Fruit fly (Drosophila melanogaster) whole organism, embryonic: ENCODE results near the gene Peritrophin-A.
A peak's percentile ranks its signal among the peaks of the same experiment; 100 is the strongest.

Experiments
- Atf-2 ChIP-seq: fragments of 200-800 bp; sonication (Bioruptor generic); optimal IDR thresholded peaks from 2 replicates; lab custom pipeline; 2016; ENCODE audit warnings: missing biosample characterization, missing genetic modification characterization
- Awh ChIP-seq: fragments of 200-800 bp; sonication (Bioruptor generic); IDR thresholded peaks from 2 replicates; pipeline ENCODE4, ENCODE4 v1.3.6; 2022; ENCODE audit warnings: missing biosample characterization, missing genetic modification characterization
- Bteb2 ChIP-seq: fragments of 200-800 bp; sonication (Bioruptor generic); optimal IDR thresholded peaks from 2 replicates; lab custom pipeline; 2016; ENCODE audit warnings: missing biosample characterization, missing genetic modification characterization
- C15 ChIP-seq: fragments of 200-800 bp; sonication (Bioruptor generic); IDR thresholded peaks from 3 replicates; pipeline ENCODE4 v1.3.6; 2022; ENCODE audit warnings: missing biosample characterization, missing genetic modification characterization
- CG10321 ChIP-seq: fragments of 200-800 bp; sonication (Bioruptor generic); IDR thresholded peaks from 2 replicates; pipeline ENCODE4 v1.3.6; 2022; ENCODE audit warnings: missing biosample characterization, missing genetic modification characterization
- CG10366 ChIP-seq: fragments of 200-800 bp; sonication (Bioruptor generic); IDR thresholded peaks from 2 replicates; pipeline ENCODE4 v1.3.6; 2022; ENCODE audit warnings: missing biosample characterization, missing genetic modification characterization
- CG11504 ChIP-seq: fragments of 200-800 bp; sonication (Bioruptor generic); optimal IDR thresholded peaks from 3 replicates; lab custom pipeline; 2019; ENCODE audit warnings: missing biosample characterization, mild to moderate bottlenecking, missing genetic modification characterization, moderate library complexity
- CG11695 ChIP-seq: fragments of 200-800 bp; sonication (Bioruptor generic); IDR thresholded peaks from 3 replicates; pipeline ENCODE4 v1.3.6; 2022; ENCODE audit warnings: missing biosample characterization, missing genetic modification characterization
- CG12155 ChIP-seq: fragments of 200-800 bp; sonication (Bioruptor generic); optimal IDR thresholded peaks from 3 replicates; lab custom pipeline; 2016; ENCODE audit warnings: missing biosample characterization, missing genetic modification characterization
- CG12769 ChIP-seq: fragments of 200-800 bp; sonication (Bioruptor generic); optimal IDR thresholded peaks from 2 replicates; lab custom pipeline; 2019; ENCODE audit warnings: missing biosample characterization, mild to moderate bottlenecking, missing genetic modification characterization, moderate library complexity
- CG15073 ChIP-seq: fragments of 200-800 bp; sonication (Bioruptor generic); optimal IDR thresholded peaks from 2 replicates; lab custom pipeline; 2016; ENCODE audit warnings: missing biosample characterization, missing genetic modification characterization
- CG15269 ChIP-seq: fragments of 200-800 bp; sonication (Bioruptor generic); optimal IDR thresholded peaks from 2 replicates; lab custom pipeline; 2018; ENCODE audit warnings: missing biosample characterization, mild to moderate bottlenecking, missing genetic modification characterization, moderate library complexity
- CG17359 ChIP-seq: fragments of 200-800 bp; sonication (Bioruptor generic); optimal IDR thresholded peaks from 3 replicates; lab custom pipeline; 2018; ENCODE audit warnings: missing biosample characterization, mild to moderate bottlenecking, missing genetic modification characterization, moderate library complexity
- CG18599 ChIP-seq: fragments of 200-800 bp; sonication (Bioruptor generic); optimal IDR thresholded peaks from 3 replicates; lab custom pipeline; 2017; ENCODE audit warnings: missing biosample characterization, missing genetic modification characterization, mild to moderate bottlenecking, moderate library complexity, missing genetic modification reagents
- CG31224 ChIP-seq: fragments of 200-800 bp; sonication (Bioruptor generic); IDR thresholded peaks from 2 replicates; pipeline ENCODE4 v1.3.6; 2022; ENCODE audit warnings: missing biosample characterization, missing genetic modification characterization
- CG31441 ChIP-seq: fragments of 200-800 bp; sonication (Bioruptor generic); IDR thresholded peaks from 2 replicates; pipeline ENCODE4 v1.3.6; 2022; ENCODE audit warnings: missing biosample characterization, missing genetic modification characterization
- CG32772 ChIP-seq: fragments of 200-800 bp; sonication (Bioruptor generic); IDR thresholded peaks from 2 replicates; pipeline ENCODE4 v1.3.6; 2022; ENCODE audit warnings: missing biosample characterization, missing genetic modification characterization
- CG43689 ChIP-seq: fragments of 200-800 bp; sonication (Bioruptor generic); IDR thresholded peaks from 2 replicates; pipeline ENCODE4 v1.3.6; 2022; ENCODE audit warnings: missing biosample characterization, missing genetic modification characterization
- CG6175 ChIP-seq: fragments of 200-800 bp; sonication (Bioruptor generic); IDR thresholded peaks from 3 replicates; pipeline ENCODE4 v1.3.6; 2022; ENCODE audit warnings: missing biosample characterization, missing genetic modification characterization
- CG6272 ChIP-seq: fragments of 200-800 bp; sonication (Bioruptor generic); IDR thresholded peaks from 2 replicates; pipeline ENCODE4 v1.3.6; 2022; ENCODE audit warnings: missing biosample characterization, missing genetic modification characterization
- CG9932 ChIP-seq: fragments of 200-800 bp; sonication (Bioruptor generic); IDR thresholded peaks from 2 replicates; pipeline ENCODE4 v1.3.6; 2022; ENCODE audit warnings: missing biosample characterization, missing genetic modification characterization
- Deaf1 ChIP-seq: fragments of 200-800 bp; optimal IDR thresholded peaks from 3 replicates; lab custom pipeline; 2019; ENCODE audit warnings: missing biosample characterization, mild to moderate bottlenecking, missing genetic modification characterization, moderate library complexity
- Elba2 ChIP-seq: fragments of 200-800 bp; sonication (Bioruptor generic); optimal IDR thresholded peaks from 3 replicates; lab custom pipeline; 2016; ENCODE audit warnings: missing biosample characterization, missing genetic modification characterization
- Fer1 ChIP-seq: fragments of 200-800 bp; sonication (Bioruptor generic); optimal IDR thresholded peaks from 2 replicates; lab custom pipeline; 2017; ENCODE audit warnings: missing biosample characterization, mild to moderate bottlenecking, missing genetic modification characterization
- Hmr ChIP-seq: fragments of 200-800 bp; sonication (Bioruptor generic); optimal IDR thresholded peaks from 3 replicates; lab custom pipeline; 2017; ENCODE audit warnings: mild to moderate bottlenecking, missing biosample characterization, missing genetic modification reagents, missing genetic modification characterization
- Mad ChIP-seq: fragments of 200-800 bp; sonication (Bioruptor generic); optimal IDR thresholded peaks from 2 replicates; lab custom pipeline; 2016; ENCODE audit warnings: missing biosample characterization, missing genetic modification characterization
- Meics ChIP-seq: fragments of 200-800 bp; sonication (Bioruptor generic); optimal IDR thresholded peaks from 2 replicates; lab custom pipeline; 2017; ENCODE audit warnings: missing biosample characterization, mild to moderate bottlenecking, missing genetic modification characterization
- Opbp ChIP-seq: fragments of 200-800 bp; sonication (Bioruptor generic); IDR thresholded peaks from 3 replicates; pipeline ENCODE4 v1.3.6; 2022; ENCODE audit warnings: missing biosample characterization, missing genetic modification characterization; ENCODE audit not compliant: partially characterized antibody
- Rx ChIP-seq: fragments of 200-800 bp; sonication (Bioruptor generic); IDR thresholded peaks from 2 replicates; pipeline ENCODE4 v1.3.6; 2022; ENCODE audit warnings: missing biosample characterization, missing genetic modification characterization
- Stat92E ChIP-seq, 3 experiments: fragments of >200 bp in 2 of 3; fragments of 200-800 bp in 1 of 3; sonication (Bioruptor generic) in 1 of 3; optimal IDR thresholded peaks; 2 replicates each; lab custom pipeline; 2017 to 2019; ENCODE audit warnings: missing biosample characterization in 3 of 3, missing genetic modification characterization in 3 of 3, mild to moderate bottlenecking in 1 of 3, moderate library complexity in 1 of 3
- Taf1 ChIP-seq: fragments of 200-800 bp; sonication (Bioruptor generic); IDR thresholded peaks from 2 replicates; pipeline ENCODE4 v1.3.6; 2022; ENCODE audit warnings: missing biosample characterization, missing genetic modification characterization
- aop ChIP-seq: fragments of 200-800 bp; sonication (Bioruptor generic); IDR thresholded peaks from 2 replicates; pipeline ENCODE4 v1.3.6; 2022; ENCODE audit warnings: missing biosample characterization, missing genetic modification characterization
- ash1 ChIP-seq: fragments of 200-800 bp; sonication (Bioruptor generic); optimal IDR thresholded peaks from 2 replicates; lab custom pipeline; 2018; ENCODE audit warnings: missing biosample characterization, mild to moderate bottlenecking, missing genetic modification characterization
- dpn ChIP-seq, 2 experiments: fragments of 200-800 bp; sonication (Bioruptor generic); optimal IDR thresholded peaks; 3 replicates each; lab custom pipeline; 2016; ENCODE audit warnings: missing biosample characterization in 2 of 2, missing genetic modification characterization in 2 of 2
- eyg ChIP-seq: fragments of 200-800 bp; sonication (Bioruptor generic); optimal IDR thresholded peaks from 3 replicates; lab custom pipeline; 2016; ENCODE audit warnings: missing biosample characterization, missing genetic modification characterization
- lbe ChIP-seq: fragments of 200-800 bp; sonication (Bioruptor generic); optimal IDR thresholded peaks from 2 replicates; lab custom pipeline; 2016; ENCODE audit warnings: missing biosample characterization, mild to moderate bottlenecking, missing genetic modification characterization
- lilli ChIP-seq: fragments of 200-800 bp; sonication (Bioruptor generic); optimal IDR thresholded peaks from 3 replicates; lab custom pipeline; 2016; ENCODE audit warnings: missing biosample characterization, missing genetic modification characterization
- oc ChIP-seq: fragments of 200-800 bp; sonication (Bioruptor generic); optimal IDR thresholded peaks from 2 replicates; lab custom pipeline; 2018; ENCODE audit warnings: missing biosample characterization, mild to moderate bottlenecking, missing genetic modification characterization, moderate library complexity
- org-1 ChIP-seq: fragments of 200-800 bp; sonication (Bioruptor generic); optimal IDR thresholded peaks from 2 replicates; lab custom pipeline; 2017; ENCODE audit warnings: missing biosample characterization, missing genetic modification characterization
- pb ChIP-seq: fragments of 200-800 bp; sonication (Bioruptor generic); optimal IDR thresholded peaks from 3 replicates; lab custom pipeline; 2016; ENCODE audit warnings: missing biosample characterization, missing genetic modification characterization
- pita ChIP-seq: fragments of 200-800 bp; sonication (Bioruptor generic); optimal IDR thresholded peaks from 2 replicates; lab custom pipeline; 2017; ENCODE audit warnings: missing biosample characterization, mild to moderate bottlenecking, missing genetic modification characterization
- sd ChIP-seq: fragments of 200-800 bp; sonication (Bioruptor generic); optimal IDR thresholded peaks from 3 replicates; lab custom pipeline; 2018; ENCODE audit warnings: missing biosample characterization, mild to moderate bottlenecking, missing genetic modification characterization, moderate library complexity
- sens-2 ChIP-seq: fragments of 200-800 bp; sonication (Bioruptor generic); IDR thresholded peaks from 2 replicates; pipeline ENCODE4 v1.3.6; 2022; ENCODE audit warnings: missing biosample characterization, missing genetic modification characterization
- sim ChIP-seq: fragments of 200-800 bp; sonication (Bioruptor generic); IDR thresholded peaks from 2 replicates; pipeline ENCODE4 v1.3.6; 2022; ENCODE audit warnings: missing biosample characterization, missing genetic modification characterization
- sqz ChIP-seq: fragments of 200-800 bp; sonication (Bioruptor generic); optimal IDR thresholded peaks from 3 replicates; lab custom pipeline; 2018; ENCODE audit warnings: missing biosample characterization, mild to moderate bottlenecking, missing genetic modification characterization
- tgo ChIP-seq: fragments of 200-800 bp; sonication (Bioruptor generic); IDR thresholded peaks from 3 replicates; pipeline ENCODE4 v1.3.6; 2022; ENCODE audit warnings: missing biosample characterization, missing genetic modification characterization
- tio ChIP-seq: fragments of 200-800 bp; sonication (Bioruptor generic); optimal IDR thresholded peaks from 2 replicates; lab custom pipeline; 2017; ENCODE audit warnings: missing biosample characterization, missing genetic modification characterization, inconsistent platforms
- ttk ChIP-seq: fragments of 200-800 bp; sonication (Bioruptor generic); IDR thresholded peaks from 2 replicates; pipeline ENCODE4 v2.1.2; 2022; ENCODE audit warnings: missing biosample characterization, missing genetic modification characterization
- vvl ChIP-seq: fragments of 200-800 bp; sonication (Bioruptor generic); IDR thresholded peaks from 2 replicates; pipeline ENCODE4 v1.3.6; 2022; ENCODE audit warnings: missing biosample characterization, missing genetic modification characterization
- yki ChIP-seq: fragments of >200 bp; optimal IDR thresholded peaks from 3 replicates; lab custom pipeline; 2018

The Peritrophin-A gene

dm6 chrX:20235794-20236513, 8.5 kb upstream of the Peritrophin-A start, which contains the start of gene sw (continued):
- TF ChIP-seq Rx (GFP tag; lab: Robert Waterston, UW) (no peak; the same call in 1 of the 2 replicates), ttk (GFP tag; lab: Robert Waterston, UW) (peak; percentile 57), CG31224 (GFP tag; lab: Robert Waterston, UW) (peak; percentile 44), CG18599 (peak; percentile 53), CG31441 (GFP tag; lab: Robert Waterston, UW) (0 out of 2 replicates have a peak, but pooled peaks have one; percentile 50), CG9932 (GFP tag; lab: Robert Waterston, UW) (peak; percentile 92), dpn (GFP tag; optimal IDR thresholded peaks at IDR 0.05; lab: Kevin White, UChicago) (peak; percentile 58 to 59), CG15073 (GFP tag; lab: Kevin White, UChicago) (no peak), Meics (GFP tag; lab: Kevin White, UChicago) (peak; percentile 32), lbe (no peak), CG6175 (no peak), CG15269 (peak; percentile 48), Fer1 (peak; percentile 37), CG10366 (GFP tag; lab: Robert Waterston, UW) (peak; percentile 53), Awh (GFP tag; lab: Robert Waterston, UW) (0 out of 2 replicates have a peak, but pooled peaks have one; percentile 21), Hmr (GFP tag; lab: Kevin White, UChicago) (peak; percentile 55), pb (GFP tag; lab: Kevin White, UChicago) (peak; percentile 46), sqz (GFP tag; lab: Kevin White, UChicago) (no peak), CG6272 (GFP tag; lab: Robert Waterston, UW) (peak; percentile 81), Atf-2 (GFP tag; lab: Kevin White, UChicago) (peak; percentile 11), pita (GFP tag; lab: Kevin White, UChicago) (no peak), CG32772 (peak; percentile 71), CG43689 (GFP tag; lab: Robert Waterston, UW) (no peak), sd (tag; lab: Kevin White, UChicago) (no peak), Opbp (GFP tag; lab: Robert Waterston, UW) (peak; percentile 90), tio (no peak), oc (no peak), CG11695 (GFP tag; lab: Robert Waterston, UW) (peak; percentile 46; the same call in 1 of the 3 replicates), Bteb2 (peak; percentile 10), tgo (GFP tag; lab: Robert Waterston, UW) (peak; percentile 71), Deaf1 (tag; lab: Kevin White, UChicago) (no peak), eyg (peak; percentile 38), Stat92E (GFP tag; optimal IDR thresholded peaks at IDR 0.05; lab: Kevin White, UChicago) (peak in 1 of 3 experiments; percentile 31), Elba2 (no peak), sens-2 (GFP tag; lab: Robert Waterston, UW) (0 out of 2 replicates have a peak, but pooled peaks have one; percentile 36), CG12155 (peak; percentile 31), yki (lab: Kevin White, UChicago) (no peak), aop (GFP tag; lab: Robert Waterston, UW) (no peak), CG17359 (tag; lab: Kevin White, UChicago) (peak; percentile 34), CG10321 (no peak), CG11504 (peak; percentile 66), ash1 (no peak), CG12769 (tag; lab: Kevin White, UChicago) (peak; percentile 76), Mad (GFP tag; lab: Kevin White, UChicago) (peak; percentile 45), C15 (GFP tag; lab: Robert Waterston, UW) (no peak), lilli (GFP tag; lab: Kevin White, UChicago) (peak; percentile 63), org-1 (GFP tag; lab: Kevin White, UChicago) (no peak), vvl (GFP tag; lab: Robert Waterston, UW) (peak; percentile 54), Taf1 (GFP tag; lab: Robert Waterston, UW) (peak; percentile 42; the same call in 1 of the 2 replicates), sim (GFP tag; lab: Robert Waterston, UW) (no peak)
